Fruit fly (Drosophila melanogaster) whole organism, wandering third instar larva: ENCODE measurements around the gene U4-U6-60K.
A peak's percentile ranks its signal among the peaks of the same experiment; 100 is the strongest.

ENCODE experiments used
- CG9705 ChIP-seq: fragments of 200-800 bp; sonication (Bioruptor generic); optimal IDR thresholded peaks from 2 replicates; lab custom pipeline; 2018; ENCODE audit warnings: missing biosample characterization, mild to moderate bottlenecking, missing genetic modification characterization
- Dfd ChIP-seq: fragments of >200 bp; optimal IDR thresholded peaks from 2 replicates; lab custom pipeline; 2017; ENCODE audit warnings: missing biosample characterization, missing genetic modification characterization
- HLH106 ChIP-seq: fragments of 200-800 bp; optimal IDR thresholded peaks from 3 replicates; lab custom pipeline; 2019; ENCODE audit warnings: missing biosample characterization, mild to moderate bottlenecking, missing genetic modification characterization, moderate library complexity
- brk ChIP-seq: fragments of 200-800 bp; sonication (Bioruptor generic); optimal IDR thresholded peaks from 2 replicates; lab custom pipeline; 2016; ENCODE audit warnings: missing biosample characterization, mild to moderate bottlenecking, missing genetic modification characterization
- foxo ChIP-seq, 2 experiments: fragments of 200-800 bp; sonication (Bioruptor generic); optimal IDR thresholded peaks; 2 replicates in 1 of 2; 3 replicates in 1 of 2; lab custom pipeline; 2016 to 2017; ENCODE audit warnings: missing biosample characterization in 2 of 2, missing genetic modification characterization in 2 of 2
- h ChIP-seq: fragments of 200-800 bp; sonication (Bioruptor generic); optimal IDR thresholded peaks from 3 replicates; lab custom pipeline; 2016; ENCODE audit warnings: missing biosample characterization, mild to moderate bottlenecking, missing genetic modification characterization

DNA sequence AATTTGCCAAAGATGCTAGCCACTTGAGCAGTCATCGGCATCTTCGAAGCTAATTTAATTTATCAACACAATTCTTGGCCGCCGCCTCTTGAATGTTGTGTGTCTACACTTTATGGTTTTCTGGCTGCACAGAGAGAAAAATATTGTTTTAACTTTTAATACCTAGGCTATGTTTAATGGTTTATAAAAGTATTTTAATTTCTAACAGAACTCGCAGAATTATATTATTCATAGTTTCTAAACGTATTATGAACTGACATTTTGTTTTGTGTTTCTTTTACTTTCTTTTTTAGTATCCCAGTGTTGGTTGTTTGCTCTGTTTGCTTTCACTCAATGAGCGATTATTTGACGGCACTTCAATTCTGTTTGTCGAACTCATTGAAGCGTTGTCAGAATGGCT, 18.5 kb upstream of the U4-U6-60K start:
- no peak for TF ChIP-seq Dfd (GFP tag; lab: Kevin White, UChicago)
- no peak for TF ChIP-seq h (GFP tag; lab: Kevin White, UChicago)
- peak in 1 of 2 experiments; percentile 26 for TF ChIP-seq foxo (GFP tag; optimal IDR thresholded peaks at IDR 0.05; lab: Kevin White, UChicago)
- TF ChIP-seq HLH106 (tag; lab: Kevin White, UChicago): no peak
- no peak for TF ChIP-seq CG9705 (GFP tag; lab: Kevin White, UChicago)
- TF ChIP-seq brk (GFP tag; lab: Kevin White, UChicago): no peak
